Fruit fly (Drosophila melanogaster) whole organism, embryonic: ENCODE data around the gene CG14840.

ENCODE experiments used
- BtbVII ChIP-seq: fragments of 200-800 bp; sonication (Bioruptor generic); optimal IDR thresholded peaks from 3 replicates; lab custom pipeline; 2017; ENCODE audit warnings: missing biosample characterization, mild to moderate bottlenecking, missing genetic modification characterization
- CG10366 ChIP-seq: fragments of 200-800 bp; sonication (Bioruptor generic); IDR thresholded peaks from 2 replicates; pipeline ENCODE4 v1.3.6; 2022; ENCODE audit warnings: missing biosample characterization, missing genetic modification characterization
- CG10654 ChIP-seq: fragments of 200-800 bp; sonication (Bioruptor generic); optimal IDR thresholded peaks from 2 replicates; lab custom pipeline; 2016; ENCODE audit warnings: missing biosample characterization, missing genetic modification characterization
- CG13296 ChIP-seq: fragments of 200-800 bp; sonication (Bioruptor generic); optimal IDR thresholded peaks from 3 replicates; lab custom pipeline; 2018; ENCODE audit warnings: missing biosample characterization, mild to moderate bottlenecking, missing genetic modification characterization
- CG17612 ChIP-seq: fragments of 200-800 bp; sonication (Bioruptor generic); IDR thresholded peaks from 2 replicates; pipeline ENCODE4 v1.3.6; 2022; ENCODE audit warnings: missing biosample characterization, missing genetic modification characterization
- CG17829 ChIP-seq: fragments of 200-800 bp; optimal IDR thresholded peaks from 2 replicates; lab custom pipeline; 2019; ENCODE audit warnings: missing biosample characterization, mild to moderate bottlenecking, missing genetic modification characterization, moderate library complexity
- CG18764 ChIP-seq: fragments of 200-800 bp; sonication (Bioruptor generic); optimal IDR thresholded peaks from 3 replicates; lab custom pipeline; 2016; ENCODE audit warnings: missing biosample characterization, missing genetic modification characterization
- CG2875 ChIP-seq: fragments of 200-800 bp; sonication (Bioruptor generic); optimal IDR thresholded peaks from 2 replicates; lab custom pipeline; 2017; ENCODE audit warnings: missing biosample characterization, mild to moderate bottlenecking, missing genetic modification characterization, missing genetic modification reagents
- CG3281 ChIP-seq: fragments of 200-800 bp; sonication (Bioruptor generic); optimal IDR thresholded peaks from 3 replicates; lab custom pipeline; 2017; ENCODE audit warnings: missing biosample characterization, mild to moderate bottlenecking, missing genetic modification characterization
- CG33213 ChIP-seq: fragments of 200-800 bp; sonication (Bioruptor generic); optimal IDR thresholded peaks from 3 replicates; lab custom pipeline; 2016; ENCODE audit warnings: missing biosample characterization, missing genetic modification characterization
- CG33557 ChIP-seq: fragments of 200-800 bp; sonication (Bioruptor generic); optimal IDR thresholded peaks from 2 replicates; lab custom pipeline; 2019; ENCODE audit warnings: missing biosample characterization, mild to moderate bottlenecking, missing genetic modification characterization, moderate library complexity
- CG34224 ChIP-seq: fragments of 200-800 bp; sonication (Bioruptor generic); IDR thresholded peaks from 3 replicates; pipeline ENCODE4 v1.3.6; 2022; ENCODE audit warnings: missing biosample characterization, missing genetic modification characterization; ENCODE audit not compliant: partially characterized antibody
- CG34376 ChIP-seq: fragments of 200-800 bp; sonication (Bioruptor generic); optimal IDR thresholded peaks from 2 replicates; lab custom pipeline; 2018; ENCODE audit warnings: missing biosample characterization, mild to moderate bottlenecking, missing genetic modification characterization
- CG5953 ChIP-seq: fragments of 200-800 bp; sonication (Bioruptor generic); IDR thresholded peaks from 2 replicates; pipeline ENCODE4 v1.3.6; 2022; ENCODE audit warnings: missing biosample characterization, missing genetic modification characterization
- CG6254 ChIP-seq: fragments of 200-800 bp; sonication (Bioruptor generic); optimal IDR thresholded peaks from 3 replicates; lab custom pipeline; 2017; ENCODE audit warnings: mild to moderate bottlenecking, missing biosample characterization, missing genetic modification reagents, missing genetic modification characterization
- CG6813 ChIP-seq: fragments of 200-800 bp; sonication (Bioruptor generic); optimal IDR thresholded peaks from 2 replicates; lab custom pipeline; 2017; ENCODE audit warnings: missing biosample characterization, missing genetic modification characterization, mild to moderate bottlenecking, moderate library complexity, missing genetic modification reagents
- CG7556 ChIP-seq: fragments of 200-800 bp; sonication (Bioruptor generic); optimal IDR thresholded peaks from 2 replicates; lab custom pipeline; 2017; ENCODE audit warnings: missing biosample characterization, mild to moderate bottlenecking, missing genetic modification characterization
- CG9797 ChIP-seq: fragments of 200-800 bp; sonication (Bioruptor generic); optimal IDR thresholded peaks from 3 replicates; lab custom pipeline; 2018; ENCODE audit warnings: missing biosample characterization, mild to moderate bottlenecking, missing genetic modification characterization
- Gsc ChIP-seq: fragments of 200-800 bp; sonication (Bioruptor generic); IDR thresholded peaks from 2 replicates; pipeline ENCODE4 v1.3.6; 2022; ENCODE audit warnings: missing biosample characterization, missing genetic modification characterization
- Hey ChIP-seq: fragments of 200-800 bp; sonication (Bioruptor generic); optimal IDR thresholded peaks from 3 replicates; lab custom pipeline; 2018; ENCODE audit warnings: missing biosample characterization, mild to moderate bottlenecking, missing genetic modification characterization
- MESR4 ChIP-seq: fragments of 200-800 bp; sonication (Bioruptor generic); optimal IDR thresholded peaks from 2 replicates; lab custom pipeline; 2018; ENCODE audit warnings: missing biosample characterization, mild to moderate bottlenecking, missing genetic modification characterization, moderate library complexity
- NFAT ChIP-seq: fragments of 200-800 bp; sonication (Bioruptor generic); IDR thresholded peaks from 2 replicates; pipeline ENCODE4 v1.3.6; 2022; ENCODE audit warnings: missing biosample characterization, missing genetic modification characterization
- Poxn ChIP-seq: fragments of 200-800 bp; sonication (Bioruptor generic); IDR thresholded peaks from 2 replicates; pipeline ENCODE4 v1.3.6; 2022; ENCODE audit warnings: missing biosample characterization, missing genetic modification characterization
- Sox100B ChIP-seq: fragments of 200-800 bp; sonication (Bioruptor generic); optimal IDR thresholded peaks from 3 replicates; lab custom pipeline; 2018; ENCODE audit warnings: missing biosample characterization, mild to moderate bottlenecking, missing genetic modification characterization
- Usf ChIP-seq: fragments of 200-800 bp; sonication (Bioruptor generic); optimal IDR thresholded peaks from 2 replicates; lab custom pipeline; 2017; ENCODE audit warnings: missing genotype, missing biosample characterization, missing genetic modification characterization
- YL-1 ChIP-seq: fragments of 200-800 bp; sonication (Bioruptor generic); optimal IDR thresholded peaks from 3 replicates; lab custom pipeline; 2017; ENCODE audit warnings: missing biosample characterization, mild to moderate bottlenecking, missing genetic modification characterization
- bowl ChIP-seq: fragments of 200-800 bp; sonication (Bioruptor generic); IDR thresholded peaks from 2 replicates; pipeline ENCODE4 v1.3.6; 2022; ENCODE audit warnings: missing biosample characterization, missing genetic modification characterization
- br ChIP-seq: fragments of >200 bp; optimal IDR thresholded peaks from 2 replicates; lab custom pipeline; 2017
- crp ChIP-seq, 2 experiments: fragments of 200-800 bp; sonication (Bioruptor generic); optimal IDR thresholded peaks; 2 replicates in 1 of 2; 3 replicates in 1 of 2; lab custom pipeline; 2017; ENCODE audit warnings: missing biosample characterization in 2 of 2, missing genetic modification characterization in 2 of 2, mild to moderate bottlenecking in 1 of 2, moderate library complexity in 1 of 2
- cwo ChIP-seq: fragments of 200-800 bp; sonication (Bioruptor generic); optimal IDR thresholded peaks from 3 replicates; lab custom pipeline; 2017; ENCODE audit warnings: missing biosample characterization, missing genetic modification characterization, mild to moderate bottlenecking, moderate library complexity, missing genetic modification reagents
- dati ChIP-seq: fragments of 200-800 bp; sonication (Bioruptor generic); IDR thresholded peaks from 2 replicates; pipeline ENCODE4 v1.3.6; 2022; ENCODE audit warnings: missing biosample characterization, missing genetic modification characterization
- dysf ChIP-seq: fragments of 200-800 bp; sonication (Bioruptor generic); IDR thresholded peaks from 3 replicates; pipeline ENCODE4 v1.3.6; 2022; ENCODE audit warnings: missing biosample characterization, missing genetic modification characterization
- en ChIP-seq: fragments of 200-800 bp; sonication (Bioruptor generic); optimal IDR thresholded peaks from 2 replicates; lab custom pipeline; 2016; ENCODE audit warnings: missing biosample characterization, missing genetic modification characterization
- exex ChIP-seq: fragments of 200-800 bp; sonication (Bioruptor generic); optimal IDR thresholded peaks from 4 replicates; lab custom pipeline; 2018; ENCODE audit warnings: missing biosample characterization, mild to moderate bottlenecking, missing genetic modification characterization, moderate library complexity
- ftz-f1 ChIP-seq: fragments of 200-800 bp; sonication (Bioruptor generic); optimal IDR thresholded peaks from 2 replicates; lab custom pipeline; 2016; ENCODE audit warnings: missing biosample characterization, missing genetic modification characterization
- gsb ChIP-seq: fragments of 200-800 bp; sonication (Bioruptor generic); IDR thresholded peaks from 2 replicates; pipeline ENCODE4 v1.3.6; 2022; ENCODE audit warnings: missing biosample characterization, missing genetic modification characterization
- lbe ChIP-seq: fragments of 200-800 bp; sonication (Bioruptor generic); optimal IDR thresholded peaks from 2 replicates; lab custom pipeline; 2016; ENCODE audit warnings: missing biosample characterization, mild to moderate bottlenecking, missing genetic modification characterization
- mirr ChIP-seq: fragments of 200-800 bp; sonication (Bioruptor generic); optimal IDR thresholded peaks from 3 replicates; lab custom pipeline; 2018; ENCODE audit warnings: missing biosample characterization, mild to moderate bottlenecking, missing genetic modification characterization
- odd ChIP-seq: fragments of 200-800 bp; sonication (Bioruptor generic); optimal IDR thresholded peaks from 2 replicates; lab custom pipeline; 2017; ENCODE audit warnings: missing biosample characterization, mild to moderate bottlenecking, missing genetic modification characterization
- pan ChIP-seq, 4 experiments: fragments of >200 bp in 3 of 4; fragments of 200-800 bp in 1 of 4; sonication (Bioruptor generic) in 1 of 4; optimal IDR thresholded peaks in 3 of 4; IDR thresholded peaks in 1 of 4; 2 replicates each; pipeline versions ENCODE4 v1.3.6 to Lab custom; 2017 to 2022; ENCODE audit warnings: missing biosample characterization in 2 of 4, missing genetic modification characterization in 2 of 4, mixed read lengths in 1 of 4
- pita ChIP-seq: fragments of 200-800 bp; sonication (Bioruptor generic); optimal IDR thresholded peaks from 2 replicates; lab custom pipeline; 2017; ENCODE audit warnings: missing biosample characterization, mild to moderate bottlenecking, missing genetic modification characterization
- prd ChIP-seq, 3 experiments: fragments of >200 bp in 2 of 3; fragments of 200-800 bp in 1 of 3; sonication (Bioruptor generic) in 1 of 3; optimal IDR thresholded peaks in 2 of 3; IDR thresholded peaks in 1 of 3; 2 replicates in 2 of 3; 3 replicates in 1 of 3; pipeline versions ENCODE4 v1.3.6 to Lab custom; 2017 to 2022; ENCODE audit warnings: missing biosample characterization in 1 of 3, missing genetic modification characterization in 1 of 3
- sd ChIP-seq: fragments of 200-800 bp; sonication (Bioruptor generic); optimal IDR thresholded peaks from 3 replicates; lab custom pipeline; 2018; ENCODE audit warnings: missing biosample characterization, mild to moderate bottlenecking, missing genetic modification characterization, moderate library complexity
- slbo ChIP-seq: fragments of 200-800 bp; sonication (Bioruptor generic); IDR thresholded peaks from 2 replicates; pipeline ENCODE4 v1.3.6; 2022; ENCODE audit warnings: missing biosample characterization, missing genetic modification characterization
- slou ChIP-seq: fragments of 200-800 bp; sonication (Bioruptor generic); optimal IDR thresholded peaks from 3 replicates; lab custom pipeline; 2016; ENCODE audit warnings: missing biosample characterization, missing genetic modification characterization
- sug ChIP-seq: fragments of 200-800 bp; optimal IDR thresholded peaks from 2 replicates; lab custom pipeline; 2019; ENCODE audit warnings: missing biosample characterization, mild to moderate bottlenecking, missing genetic modification characterization, moderate library complexity
- tio ChIP-seq: fragments of 200-800 bp; sonication (Bioruptor generic); optimal IDR thresholded peaks from 2 replicates; lab custom pipeline; 2017; ENCODE audit warnings: missing biosample characterization, missing genetic modification characterization, inconsistent platforms
- trem ChIP-seq: fragments of 200-800 bp; optimal IDR thresholded peaks from 3 replicates; lab custom pipeline; 2019; ENCODE audit warnings: missing biosample characterization, mild to moderate bottlenecking, missing genetic modification characterization, moderate library complexity
- trh ChIP-seq: fragments of 200-800 bp; sonication (Bioruptor generic); optimal IDR thresholded peaks from 2 replicates; lab custom pipeline; 2016; ENCODE audit warnings: missing biosample characterization, missing genetic modification characterization

Gene CG14840

dm6 chr3R:14288669-14289383, 27.8 kb upstream of the CG14840 start, which contains the start of gene red (continued):
- TF ChIP-seq bowl (GFP tag; lab: Robert Waterston, UW), result no peak
- no peak for TF ChIP-seq slou (GFP tag; lab: Kevin White, UChicago)
- peak; percentile 54 for TF ChIP-seq NFAT (GFP tag; lab: Robert Waterston, UW)
- peak; percentile 79 for TF ChIP-seq odd (GFP tag; lab: Kevin White, UChicago)
- peak; percentile 79 for TF ChIP-seq CG7556 (GFP tag; lab: Kevin White, UChicago)
- no peak for TF ChIP-seq prd (optimal IDR thresholded peaks at IDR 0.05; lab: Kevin White, UChicago)
- TF ChIP-seq prd (GFP tag; IDR thresholded peaks at IDR 0.05; lab: Robert Waterston, UW), result peak; percentile 72
- peak; percentile 58 for TF ChIP-seq CG17829 (tag; lab: Kevin White, UChicago)
- peak; percentile 65 for TF ChIP-seq CG13296
- peak; percentile 88 for TF ChIP-seq CG3281
- TF ChIP-seq MESR4, result no peak
- TF ChIP-seq trh (GFP tag; lab: Kevin White, UChicago), result no peak
- TF ChIP-seq dati, result peak; percentile 49; the same call in 1 of the 2 replicates
- TF ChIP-seq ftz-f1 (GFP tag; lab: Kevin White, UChicago), result no peak
- peak; percentile 49 for TF ChIP-seq lbe (GFP tag; lab: Kevin White, UChicago)
- TF ChIP-seq br, result no peak
- no peak for TF ChIP-seq Gsc (GFP tag; lab: Robert Waterston, UW)
- TF ChIP-seq YL-1, result peak; percentile 37
- TF ChIP-seq Poxn (GFP tag; lab: Robert Waterston, UW), result peak; percentile 39; the same call in 1 of the 2 replicates
- TF ChIP-seq CG34224 (GFP tag; lab: Robert Waterston, UW), result peak; percentile 10; the same call in 1 of the 3 replicates
- TF ChIP-seq CG18764 (GFP tag; lab: Kevin White, UChicago), result peak; percentile 16
- no peak for TF ChIP-seq CG17612 (GFP tag; lab: Robert Waterston, UW)
- peak; percentile 87 for TF ChIP-seq cwo
- TF ChIP-seq Sox100B (GFP tag; lab: Kevin White, UChicago), result peak; percentile 60
- peak; percentile 80 for TF ChIP-seq slbo (GFP tag; lab: Robert Waterston, UW)
- no peak for TF ChIP-seq CG9797 (GFP tag; lab: Kevin White, UChicago)
- TF ChIP-seq trem (tag; lab: Kevin White, UChicago), result peak; percentile 53
- peak; percentile 80 for TF ChIP-seq CG6813 (GFP tag; lab: Kevin White, UChicago)
- no peak for TF ChIP-seq pita
- no peak for TF ChIP-seq en (GFP tag; lab: Kevin White, UChicago)
- TF ChIP-seq pan (optimal IDR thresholded peaks at IDR 0.05; lab: Kevin White, UChicago), result no peak
- TF ChIP-seq pan (GFP tag; optimal IDR thresholded peaks at IDR 0.05 in 1 of 2, IDR thresholded peaks at IDR 0.05 in 1 of 2), result peak in 1 of 2 experiments; percentile 79
- TF ChIP-seq dysf, result peak; percentile 84
- peak; percentile 95 for TF ChIP-seq mirr (GFP tag; lab: Kevin White, UChicago)
- peak; percentile 74 for TF ChIP-seq gsb (GFP tag; lab: Robert Waterston, UW)
- TF ChIP-seq BtbVII, result peak; percentile 70
- peak; percentile 14 for TF ChIP-seq CG10654 (GFP tag; lab: Kevin White, UChicago)
- no peak for TF ChIP-seq CG33557
- peak; percentile 37 for TF ChIP-seq CG2875 (GFP tag; lab: Kevin White, UChicago)
- TF ChIP-seq CG10366, result peak; percentile 66
- TF ChIP-seq, all 482 proteins: peak for 326

- TF ChIP-seq Usf (GFP tag; lab: Kevin White, UChicago), result no peak
- peak; percentile 70 for TF ChIP-seq CG34376 (GFP tag; lab: Kevin White, UChicago)
- peak; percentile 78 for TF ChIP-seq Hey
- no peak for TF ChIP-seq crp (GFP tag; optimal IDR thresholded peaks at IDR 0.05; lab: Kevin White, UChicago)
- TF ChIP-seq mirr (GFP tag; lab: Kevin White, UChicago), result peak; percentile 85
- peak; percentile 42 for TF ChIP-seq sug (tag; lab: Kevin White, UChicago)
- no peak for TF ChIP-seq odd (GFP tag; lab: Kevin White, UChicago)
- no peak for TF ChIP-seq CG33213 (GFP tag; lab: Kevin White, UChicago)
- TF ChIP-seq pan (optimal IDR thresholded peaks at IDR 0.05; lab: Kevin White, UChicago), result no peak
- peak in 1 of 2 experiments; percentile 25 for TF ChIP-seq pan (GFP tag; optimal IDR thresholded peaks at IDR 0.05 in 1 of 2, IDR thresholded peaks at IDR 0.05 in 1 of 2)
- TF ChIP-seq exex, result peak; percentile 80
- peak; percentile 53 for TF ChIP-seq CG6254 (GFP tag; lab: Kevin White, UChicago)
- peak; percentile 83 for TF ChIP-seq sd (tag; lab: Kevin White, UChicago)
- TF ChIP-seq tio, result no peak
- 0 out of 2 replicates have a peak, but pooled peaks have one; percentile 14 for TF ChIP-seq CG5953 (GFP tag; lab: Robert Waterston, UW)
These were observed 27.0 kb upstream of the CG14840 start for dm6 chr3R:14287980-14288379.
